Fruit fly (Drosophila melanogaster) whole organism, embryonic: ENCODE results near the gene hop.

Experiments
- Abd-B ChIP-seq: fragments of 200-800 bp; sonication (Bioruptor generic); optimal IDR thresholded peaks from 2 replicates; lab custom pipeline; 2018; ENCODE audit warnings: missing biosample characterization, mild to moderate bottlenecking, missing genetic modification characterization, moderate library complexity
- Awh ChIP-seq: fragments of 200-800 bp; sonication (Bioruptor generic); IDR thresholded peaks from 2 replicates; pipeline ENCODE4, ENCODE4 v1.3.6; 2022; ENCODE audit warnings: missing biosample characterization, missing genetic modification characterization
- C15 ChIP-seq: fragments of 200-800 bp; sonication (Bioruptor generic); IDR thresholded peaks from 3 replicates; pipeline ENCODE4 v1.3.6; 2022; ENCODE audit warnings: missing biosample characterization, missing genetic modification characterization
- CG10431 ChIP-seq: fragments of 200-800 bp; sonication (Bioruptor generic); optimal IDR thresholded peaks from 3 replicates; lab custom pipeline; 2018; ENCODE audit warnings: missing biosample characterization, mild to moderate bottlenecking, missing genetic modification characterization
- CG10959 ChIP-seq: fragments of 200-800 bp; sonication (Bioruptor generic); IDR thresholded peaks from 2 replicates; pipeline ENCODE4 v1.3.6; 2022; ENCODE audit warnings: missing biosample characterization, missing genetic modification characterization
- CG11456 ChIP-seq: fragments of 200-800 bp; sonication (Bioruptor generic); IDR thresholded peaks from 3 replicates; pipeline ENCODE4 v1.3.6; 2022; ENCODE audit warnings: missing biosample characterization, missing genetic modification characterization
- CG11695 ChIP-seq: fragments of 200-800 bp; sonication (Bioruptor generic); IDR thresholded peaks from 3 replicates; pipeline ENCODE4 v1.3.6; 2022; ENCODE audit warnings: missing biosample characterization, missing genetic modification characterization
- CG12104 ChIP-seq: fragments of 200-800 bp; sonication (Bioruptor generic); optimal IDR thresholded peaks from 3 replicates; lab custom pipeline; 2016; ENCODE audit warnings: missing biosample characterization, missing genetic modification characterization
- CG14710 ChIP-seq: fragments of 200-800 bp; sonication (Bioruptor generic); optimal IDR thresholded peaks from 3 replicates; lab custom pipeline; 2019; ENCODE audit warnings: missing biosample characterization, mild to moderate bottlenecking, missing genetic modification characterization, moderate library complexity
- CG17186 ChIP-seq: fragments of 200-800 bp; sonication (Bioruptor generic); optimal IDR thresholded peaks from 3 replicates; lab custom pipeline; 2017; ENCODE audit warnings: missing biosample characterization, missing genetic modification reagents, missing genetic modification characterization
- CG18262 ChIP-seq: fragments of 200-800 bp; optimal IDR thresholded peaks from 3 replicates; lab custom pipeline; 2019; ENCODE audit warnings: missing biosample characterization, mild to moderate bottlenecking, missing genetic modification characterization, moderate library complexity
- CG2712 ChIP-seq: fragments of 200-800 bp; optimal IDR thresholded peaks from 3 replicates; lab custom pipeline; 2019; ENCODE audit warnings: missing biosample characterization, mild to moderate bottlenecking, missing genetic modification characterization, moderate library complexity
- CG31224 ChIP-seq: fragments of 200-800 bp; sonication (Bioruptor generic); IDR thresholded peaks from 2 replicates; pipeline ENCODE4 v1.3.6; 2022; ENCODE audit warnings: missing biosample characterization, missing genetic modification characterization
- CG32772 ChIP-seq: fragments of 200-800 bp; sonication (Bioruptor generic); IDR thresholded peaks from 2 replicates; pipeline ENCODE4 v1.3.6; 2022; ENCODE audit warnings: missing biosample characterization, missing genetic modification characterization
- CG6689 ChIP-seq: fragments of 200-800 bp; sonication (Bioruptor generic); IDR thresholded peaks from 2 replicates; pipeline ENCODE4 v1.3.6; 2022; ENCODE audit warnings: missing biosample characterization, missing genetic modification characterization
- CG7928 ChIP-seq: fragments of 200-800 bp; sonication (Bioruptor generic); optimal IDR thresholded peaks from 2 replicates; lab custom pipeline; 2017; ENCODE audit warnings: missing biosample characterization, mild to moderate bottlenecking, missing genetic modification characterization
- CG9727 ChIP-seq: fragments of 200-800 bp; sonication (Bioruptor generic); optimal IDR thresholded peaks from 3 replicates; lab custom pipeline; 2017; ENCODE audit warnings: missing biosample characterization, mild to moderate bottlenecking, missing genetic modification characterization
- CG9932 ChIP-seq: fragments of 200-800 bp; sonication (Bioruptor generic); IDR thresholded peaks from 2 replicates; pipeline ENCODE4 v1.3.6; 2022; ENCODE audit warnings: missing biosample characterization, missing genetic modification characterization
- CoRest ChIP-seq: fragments of 200-800 bp; sonication (Bioruptor generic); optimal IDR thresholded peaks from 3 replicates; lab custom pipeline; 2018; ENCODE audit warnings: missing biosample characterization, mild to moderate bottlenecking, missing genetic modification characterization, moderate library complexity
- Drgx ChIP-seq: fragments of 200-800 bp; sonication (Bioruptor generic); IDR thresholded peaks from 2 replicates; pipeline ENCODE4 v1.3.6; 2022; ENCODE audit warnings: missing biosample characterization, missing genetic modification characterization
- Hand ChIP-seq: fragments of 200-800 bp; sonication (Bioruptor generic); optimal IDR thresholded peaks from 2 replicates; lab custom pipeline; 2017; ENCODE audit warnings: mild to moderate bottlenecking, missing biosample characterization, missing genetic modification reagents, missing genetic modification characterization
- Hmr ChIP-seq: fragments of 200-800 bp; sonication (Bioruptor generic); optimal IDR thresholded peaks from 3 replicates; lab custom pipeline; 2017; ENCODE audit warnings: mild to moderate bottlenecking, missing biosample characterization, missing genetic modification reagents, missing genetic modification characterization
- MBD-R2 ChIP-seq: fragments of 200-800 bp; sonication (Bioruptor generic); IDR thresholded peaks from 2 replicates; pipeline ENCODE4 v1.3.6; 2022; ENCODE audit warnings: missing biosample characterization, missing genetic modification characterization
- Meics ChIP-seq: fragments of 200-800 bp; sonication (Bioruptor generic); optimal IDR thresholded peaks from 2 replicates; lab custom pipeline; 2017; ENCODE audit warnings: missing biosample characterization, mild to moderate bottlenecking, missing genetic modification characterization
- Oli ChIP-seq: fragments of 200-800 bp; sonication (Bioruptor generic); optimal IDR thresholded peaks from 2 replicates; lab custom pipeline; 2018; ENCODE audit warnings: missing biosample characterization, mild to moderate bottlenecking, missing genetic modification characterization, moderate library complexity
- Opbp ChIP-seq: fragments of 200-800 bp; sonication (Bioruptor generic); IDR thresholded peaks from 3 replicates; pipeline ENCODE4 v1.3.6; 2022; ENCODE audit warnings: missing biosample characterization, missing genetic modification characterization; ENCODE audit not compliant: partially characterized antibody
- Rfx ChIP-seq: fragments of 200-800 bp; sonication (Bioruptor generic); IDR thresholded peaks from 2 replicates; pipeline ENCODE4 v1.3.6; 2022; ENCODE audit warnings: missing biosample characterization, missing genetic modification characterization
- Stat92E ChIP-seq, 3 experiments: fragments of >200 bp in 2 of 3; fragments of 200-800 bp in 1 of 3; sonication (Bioruptor generic) in 1 of 3; optimal IDR thresholded peaks; 2 replicates each; lab custom pipeline; 2017 to 2019; ENCODE audit warnings: missing biosample characterization in 3 of 3, missing genetic modification characterization in 3 of 3, mild to moderate bottlenecking in 1 of 3, moderate library complexity in 1 of 3
- Taf1 ChIP-seq: fragments of 200-800 bp; sonication (Bioruptor generic); IDR thresholded peaks from 2 replicates; pipeline ENCODE4 v1.3.6; 2022; ENCODE audit warnings: missing biosample characterization, missing genetic modification characterization
- Xrp1 ChIP-seq: fragments of 200-800 bp; sonication (Bioruptor generic); IDR thresholded peaks from 2 replicates; pipeline ENCODE4 v1.3.6; 2022; ENCODE audit warnings: missing biosample characterization, missing genetic modification characterization
- al ChIP-seq: fragments of 200-800 bp; sonication (Bioruptor generic); IDR thresholded peaks from 2 replicates; pipeline ENCODE4 v1.3.6; 2022; ENCODE audit warnings: missing biosample characterization, missing genetic modification characterization
- ase ChIP-seq: fragments of 200-800 bp; sonication (Bioruptor generic); IDR thresholded peaks from 3 replicates; pipeline ENCODE4 v1.3.6; 2022; ENCODE audit warnings: missing biosample characterization, missing genetic modification characterization
- crol ChIP-seq: fragments of 200-800 bp; sonication (Bioruptor generic); IDR thresholded peaks from 2 replicates; pipeline ENCODE4 v1.3.6; 2022; ENCODE audit warnings: missing biosample characterization, missing genetic modification characterization
- eve ChIP-seq, 2 experiments: fragments of >200 bp; optimal IDR thresholded peaks; 2 replicates each; lab custom pipeline; 2017; ENCODE audit warnings: missing biosample characterization in 2 of 2, missing genetic modification characterization in 2 of 2
- exex ChIP-seq: fragments of 200-800 bp; sonication (Bioruptor generic); optimal IDR thresholded peaks from 4 replicates; lab custom pipeline; 2018; ENCODE audit warnings: missing biosample characterization, mild to moderate bottlenecking, missing genetic modification characterization, moderate library complexity
- gfzf ChIP-seq: fragments of 200-800 bp; sonication (Bioruptor generic); optimal IDR thresholded peaks from 2 replicates; lab custom pipeline; 2016; ENCODE audit warnings: missing biosample characterization, mild to moderate bottlenecking, missing genetic modification characterization, moderate library complexity
- grau ChIP-seq: fragments of 200-800 bp; optimal IDR thresholded peaks from 3 replicates; lab custom pipeline; 2019; ENCODE audit warnings: missing biosample characterization, mild to moderate bottlenecking, missing genetic modification characterization, moderate library complexity
- hbn ChIP-seq: fragments of 200-800 bp; sonication (Bioruptor generic); IDR thresholded peaks from 2 replicates; pipeline ENCODE4 v1.3.6; 2022; ENCODE audit warnings: missing biosample characterization, missing genetic modification characterization; ENCODE audit not compliant: partially characterized antibody
- hkb ChIP-seq, 2 experiments: fragments of 200-800 bp in 1 of 2; fragments of >200 bp in 1 of 2; sonication (Bioruptor generic) in 1 of 2; IDR thresholded peaks in 1 of 2; optimal IDR thresholded peaks in 1 of 2; 2 replicates each; pipeline versions ENCODE4 v1.3.6 to Lab custom; 2017 to 2022; ENCODE audit warnings: missing biosample characterization in 1 of 2, missing genetic modification characterization in 1 of 2
- jigr1 ChIP-seq: fragments of 200-800 bp; sonication (Bioruptor generic); IDR thresholded peaks from 3 replicates; pipeline ENCODE4 v1.3.6; 2022; ENCODE audit warnings: missing biosample characterization, missing genetic modification characterization
- prd ChIP-seq, 3 experiments: fragments of >200 bp in 2 of 3; fragments of 200-800 bp in 1 of 3; sonication (Bioruptor generic) in 1 of 3; optimal IDR thresholded peaks in 2 of 3; IDR thresholded peaks in 1 of 3; 2 replicates in 2 of 3; 3 replicates in 1 of 3; pipeline versions ENCODE4 v1.3.6 to Lab custom; 2017 to 2022; ENCODE audit warnings: missing biosample characterization in 1 of 3, missing genetic modification characterization in 1 of 3
- rib ChIP-seq: fragments of 200-800 bp; sonication (Bioruptor generic); IDR thresholded peaks from 2 replicates; pipeline ENCODE4 v1.3.6; 2022; ENCODE audit warnings: missing biosample characterization, missing genetic modification characterization
- sd ChIP-seq: fragments of 200-800 bp; sonication (Bioruptor generic); optimal IDR thresholded peaks from 3 replicates; lab custom pipeline; 2018; ENCODE audit warnings: missing biosample characterization, mild to moderate bottlenecking, missing genetic modification characterization, moderate library complexity
- sens ChIP-seq: fragments of 200-800 bp; sonication (Bioruptor generic); peaks from one replicate; lab custom pipeline; 2016; ENCODE audit warnings: missing biosample characterization, missing genetic modification characterization
- sisA ChIP-seq: fragments of 200-800 bp; sonication (Bioruptor generic); IDR thresholded peaks from 2 replicates; pipeline ENCODE4 v1.3.6; 2022; ENCODE audit warnings: missing biosample characterization, missing genetic modification characterization
- slbo ChIP-seq: fragments of 200-800 bp; sonication (Bioruptor generic); IDR thresholded peaks from 2 replicates; pipeline ENCODE4 v1.3.6; 2022; ENCODE audit warnings: missing biosample characterization, missing genetic modification characterization
- sna ChIP-seq: fragments of 200-800 bp; sonication (Bioruptor generic); IDR thresholded peaks from 2 replicates; pipeline ENCODE4 v1.3.6; 2022; ENCODE audit warnings: missing biosample characterization, missing genetic modification characterization; ENCODE audit not compliant: partially characterized antibody
- trem ChIP-seq: fragments of 200-800 bp; optimal IDR thresholded peaks from 3 replicates; lab custom pipeline; 2019; ENCODE audit warnings: missing biosample characterization, mild to moderate bottlenecking, missing genetic modification characterization, moderate library complexity
- vvl ChIP-seq: fragments of 200-800 bp; sonication (Bioruptor generic); IDR thresholded peaks from 2 replicates; pipeline ENCODE4 v1.3.6; 2022; ENCODE audit warnings: missing biosample characterization, missing genetic modification characterization
- zen2 ChIP-seq: fragments of 200-800 bp; sonication (Bioruptor generic); IDR thresholded peaks from 3 replicates; pipeline ENCODE4 v1.3.6; 2022; ENCODE audit warnings: missing biosample characterization, missing genetic modification characterization; ENCODE audit not compliant: partially characterized antibody

The hop gene

dm6 chrX:11370792-11371191 lies 2.9 kb upstream of the hop start (continued):
- peak; percentile 40; the same call in 1 of the 2 replicates for TF ChIP-seq al (GFP tag; lab: Robert Waterston, UW)
- TF ChIP-seq CG11456 (GFP tag; lab: Robert Waterston, UW): 0 out of 3 replicates have a peak, but pooled peaks have one; percentile 47
- TF ChIP-seq Drgx (GFP tag; lab: Robert Waterston, UW): peak; percentile 70
- peak; percentile 64 for TF ChIP-seq CG9932 (GFP tag; lab: Robert Waterston, UW)
- TF ChIP-seq slbo (GFP tag; lab: Robert Waterston, UW): peak; percentile 60
- no peak for TF ChIP-seq zen2 (GFP tag; lab: Robert Waterston, UW)
- TF ChIP-seq ase: no peak
- peak; percentile 49 for TF ChIP-seq sisA (GFP tag; lab: Robert Waterston, UW)
- TF ChIP-seq Awh (GFP tag; lab: Robert Waterston, UW): no peak
- peak; percentile 28 for TF ChIP-seq CG18262 (tag; lab: Kevin White, UChicago)
- TF ChIP-seq grau (tag; lab: Kevin White, UChicago): peak; percentile 74
- TF ChIP-seq hkb (optimal IDR thresholded peaks at IDR 0.05; lab: Kevin White, UChicago): no peak
- TF ChIP-seq hkb (GFP tag; IDR thresholded peaks at IDR 0.05; lab: Robert Waterston, UW): 0 out of 2 replicates have a peak, but pooled peaks have one; percentile 31
- TF ChIP-seq CG6689 (GFP tag; lab: Robert Waterston, UW): peak; percentile 21; the same call in 1 of the 2 replicates
- no peak for TF ChIP-seq prd (optimal IDR thresholded peaks at IDR 0.05; lab: Kevin White, UChicago)
- peak; percentile 70 for TF ChIP-seq prd (GFP tag; IDR thresholded peaks at IDR 0.05; lab: Robert Waterston, UW)
- TF ChIP-seq Taf1 (GFP tag; lab: Robert Waterston, UW): peak; percentile 54; the same call in 1 of the 2 replicates
- TF ChIP-seq CG12104 (GFP tag; lab: Kevin White, UChicago): no peak
- peak; percentile 25 for TF ChIP-seq Abd-B (GFP tag; lab: Kevin White, UChicago)
- peak; percentile 31; the same call in 1 of the 2 replicates for TF ChIP-seq CG31224 (GFP tag; lab: Robert Waterston, UW)
- TF ChIP-seq vvl (GFP tag; lab: Robert Waterston, UW): peak; percentile 25; the same call in 1 of the 2 replicates
- peak; percentile 0 for TF ChIP-seq Hmr (GFP tag; lab: Kevin White, UChicago)
- peak; percentile 56 for TF ChIP-seq Rfx (GFP tag; lab: Robert Waterston, UW)
- 0 out of 3 replicates have a peak, but pooled peaks have one; percentile 37 for TF ChIP-seq C15 (GFP tag; lab: Robert Waterston, UW)
- TF ChIP-seq CG10959 (GFP tag; lab: Robert Waterston, UW): 0 out of 2 replicates have a peak, but pooled peaks have one; percentile 21
- no peak for TF ChIP-seq crol
- peak; percentile 52; the same call in 2 of the 3 replicates for TF ChIP-seq CG11695 (GFP tag; lab: Robert Waterston, UW)
- TF ChIP-seq Meics (GFP tag; lab: Kevin White, UChicago): peak; percentile 3
- TF ChIP-seq CG9727 (GFP tag; lab: Kevin White, UChicago): peak; percentile 38
- TF ChIP-seq CG7928 (GFP tag; lab: Kevin White, UChicago): no peak
- peak; percentile 52 for TF ChIP-seq Xrp1 (GFP tag; lab: Robert Waterston, UW)
- 0 out of 2 replicates have a peak, but pooled peaks have one; percentile 19 for TF ChIP-seq MBD-R2
- peak; percentile 30; the same call in 1 of the 2 replicates for TF ChIP-seq CG32772 (GFP tag; lab: Robert Waterston, UW)
- no peak for TF ChIP-seq Hand (GFP tag; lab: Kevin White, UChicago)
- peak; percentile 79 for TF ChIP-seq sens
- no peak for TF ChIP-seq Oli (tag; lab: Kevin White, UChicago)
- TF ChIP-seq jigr1: 0 out of 3 replicates have a peak, but pooled peaks have one; percentile 15
- no peak for TF ChIP-seq CG10431 (GFP tag; lab: Kevin White, UChicago)
- no peak for TF ChIP-seq Stat92E (GFP tag; optimal IDR thresholded peaks at IDR 0.05; lab: Kevin White, UChicago)
- TF ChIP-seq CG14710 (tag; lab: Kevin White, UChicago): no peak

- TF ChIP-seq exex (tag; lab: Kevin White, UChicago) (no peak), CG17186 (GFP tag; lab: Kevin White, UChicago) (peak; percentile 4), CG2712 (peak; percentile 10), eve (GFP tag; optimal IDR thresholded peaks at IDR 0.05; lab: Kevin White, UChicago) (no peak), rib (GFP tag; lab: Robert Waterston, UW) (no peak), sd (peak; percentile 30), CoRest (peak; percentile 32), sna (peak; percentile 56), trem (tag; lab: Kevin White, UChicago) (peak; percentile 37), gfzf (GFP tag; lab: Kevin White, UChicago) (peak; percentile 67), hbn (peak; percentile 58), Opbp (peak; percentile 54; the same call in 1 of the 3 replicates)
Observed at dm6 chrX:11369374-11369773, 1.5 kb upstream of the hop start, which contains the start of gene dlg1. Gene dlg1, plus strand, starts transcription at chrX:11369665.
